Fruit fly (Drosophila melanogaster): ENCODE data around the gene CG32276.

DNA sequence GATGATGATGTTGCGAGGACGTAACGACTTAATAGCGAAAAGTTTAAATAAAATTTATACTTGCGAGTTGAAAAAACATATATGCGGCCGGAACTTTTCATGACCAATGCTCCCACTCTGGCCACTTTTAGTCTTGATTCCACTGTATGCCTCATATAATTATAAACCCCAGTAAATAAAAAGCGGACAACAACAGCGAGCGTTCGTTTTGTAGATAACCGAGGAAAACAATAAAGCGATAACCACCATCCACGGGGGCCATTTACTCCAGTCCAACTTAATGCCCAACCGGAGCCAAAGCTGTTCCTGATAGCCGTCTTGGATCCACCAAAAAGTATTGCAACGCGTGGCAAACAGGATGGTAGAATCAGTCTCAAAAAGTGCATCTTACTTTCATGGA, 37.5 kb upstream of the CG32276 start:
- no peak for TF ChIP-seq CG8301 (tag; optimal IDR thresholded peaks at IDR 0.05)
- no peak for TF ChIP-seq CG32121 (GFP tag; IDR thresholded peaks at IDR 0.05)
- no peak for TF ChIP-seq CG8159 (tag; optimal IDR thresholded peaks at IDR 0.05)
- TF ChIP-seq Ets98B (GFP tag; IDR thresholded peaks at IDR 0.05) = no peak
- TF ChIP-seq EcR (GFP tag; optimal IDR thresholded peaks at IDR 0.05) = peak; percentile 45
- TF ChIP-seq CG34367 (tag; optimal IDR thresholded peaks at IDR 0.05) = no peak
- no peak for TF ChIP-seq D1 (tag; optimal IDR thresholded peaks at IDR 0.05)
- TF ChIP-seq CG9948 (tag; optimal IDR thresholded peaks at IDR 0.05) = no peak

Measured in whole organism, pupa.